Worm (Caenorhabditis elegans): ENCODE measurements around the gene ncx-6.

ce11 chrIII:9752852-9753251, 39.1 kb upstream of the ncx-6 start, which contains the start of gene ech-6:
- no peak for TF ChIP-seq dao-5 (tag; optimal IDR thresholded peaks at IDR 0.05)
- no peak for TF ChIP-seq him-1 (tag; optimal IDR thresholded peaks at IDR 0.05)
- no peak for TF ChIP-seq W03F9.2 (tag; optimal IDR thresholded peaks at IDR 0.05)
